Worm (Caenorhabditis elegans) whole organism, L3 larva: ENCODE measurements around the gene T05G5.4.

ENCODE experiments used
- elt-1 ChIP-seq: fragments of 150-350 bp; optimal IDR thresholded peaks from 2 replicates; lab custom pipeline; 2014; ENCODE audit warnings: missing biosample characterization, missing genetic modification characterization
- sea-2 ChIP-seq: fragments of 150-350 bp; sonication (generic microtip); optimal IDR thresholded peaks from 4 replicates; lab custom pipeline; 2014; ENCODE audit warnings: missing biosample characterization, missing genetic modification reagents, missing genetic modification characterization
- unc-62 ChIP-seq: fragments of 150-350 bp; sonication (generic microtip); optimal IDR thresholded peaks from 4 replicates; lab custom pipeline; 2014; ENCODE audit warnings: missing biosample characterization, missing genetic modification reagents, missing genetic modification characterization
- ztf-11 ChIP-seq: fragments of 150-350 bp; optimal IDR thresholded peaks from 2 replicates; lab custom pipeline; 2014; ENCODE audit warnings: missing biosample characterization, missing genetic modification characterization

DNA sequence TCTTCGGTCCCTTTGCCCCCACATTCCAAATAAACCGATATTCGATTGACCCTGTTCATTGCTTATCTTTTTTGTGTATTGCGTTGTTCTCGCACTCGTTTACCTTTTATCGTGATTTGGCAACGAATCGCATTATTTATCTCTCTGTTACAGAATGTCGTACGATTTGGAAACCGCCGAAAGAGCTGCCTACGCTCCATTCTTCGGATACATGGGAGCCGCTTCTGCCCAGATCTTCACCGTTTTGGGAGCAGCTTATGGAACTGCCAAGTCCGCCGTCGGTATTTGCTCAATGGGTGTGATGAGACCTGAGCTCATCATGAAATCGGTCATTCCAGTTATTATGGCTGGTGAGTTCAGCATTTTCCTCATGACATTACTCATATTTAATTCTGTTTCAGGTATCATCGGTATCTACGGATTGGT lies 33.3 kb downstream of the T05G5.4 start, which contains the start of gene vha-2:
- TF ChIP-seq ztf-11 (no peak), sea-2 (GFP tag; lab: Kevin White, UChicago) (no peak), unc-62 (GFP tag; lab: Kevin White, UChicago) (no peak), elt-1 (tag; lab: Kevin White, UChicago) (no peak)
